Worm (Caenorhabditis elegans): Measurements from ENCODE around the gene F13D12.5.

ce11 chrII:11766472-11766871 lies 39.9 kb downstream of the F13D12.5 start, which contains the start of gene F44E5.2:
- no peak for TF ChIP-seq nhr-25 (tag; optimal IDR thresholded peaks at IDR 0.05)
- TF ChIP-seq ztf-11 (tag; optimal IDR thresholded peaks at IDR 0.05), result no peak
- no peak for TF ChIP-seq ztf-4 (tag; optimal IDR thresholded peaks at IDR 0.05)
- TF ChIP-seq ZK546.5 (tag; optimal IDR thresholded peaks at IDR 0.05), result no peak
